Fruit fly (Drosophila melanogaster): Measurements from ENCODE around the gene RpS19a.
A peak's percentile ranks its signal among the peaks of the same experiment; 100 is the strongest.

The RpS19a gene

DNA sequence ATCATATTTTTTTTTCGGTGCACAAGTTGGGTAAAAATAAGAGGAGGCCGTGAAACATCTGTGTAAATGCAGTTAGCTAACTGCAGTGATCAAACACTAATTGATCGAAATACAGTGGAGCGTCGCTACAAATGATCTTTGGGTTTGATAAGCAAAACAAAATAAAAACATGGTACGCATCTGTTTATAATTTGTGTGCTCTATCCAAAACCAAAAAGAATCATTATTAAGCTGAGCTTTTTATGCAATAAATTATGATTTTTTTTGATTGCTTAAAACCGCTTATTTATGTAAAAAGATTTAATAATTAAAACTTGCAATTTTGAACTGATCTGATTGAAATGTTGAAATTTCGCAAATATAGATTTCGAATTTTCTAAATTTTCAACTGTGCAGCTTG, 32.6 kb downstream of the RpS19a start:
- TF ChIP-seq CG13123 (GFP tag; optimal IDR thresholded peaks at IDR 0.05) (no peak), dmrt99B (tag; optimal IDR thresholded peaks at IDR 0.05) (peak; percentile 52), CG3838 (GFP tag; optimal IDR thresholded peaks at IDR 0.05) (no peak), Abd-B (GFP tag; optimal IDR thresholded peaks at IDR 0.05) (no peak), CG14050 (GFP tag; IDR thresholded peaks at IDR 0.05) (no peak), MBD-R2 (GFP tag; IDR thresholded peaks at IDR 0.05) (no peak), Atf3 (GFP tag; optimal IDR thresholded peaks at IDR 0.05) (no peak), CG13296 (GFP tag; optimal IDR thresholded peaks at IDR 0.05) (no peak), wek (GFP tag; optimal IDR thresholded peaks at IDR 0.05) (no peak), Myb (GFP tag; optimal IDR thresholded peaks at IDR 0.05) (no peak), shn (GFP tag; optimal IDR thresholded peaks at IDR 0.05) (no peak), CG31441 (GFP tag; IDR thresholded peaks at IDR 0.05) (peak; percentile 21; the same call in 1 of the 2 replicates), CG8388 (GFP tag; optimal IDR thresholded peaks at IDR 0.05) (peak; percentile 2), slou (GFP tag; optimal IDR thresholded peaks at IDR 0.05) (no peak), ind (GFP tag; optimal IDR thresholded peaks at IDR 0.05) (no peak), CG17361 (GFP tag; IDR thresholded peaks at IDR 0.05) (peak; percentile 52; the same call in 2 of the 3 replicates), cas (GFP tag; IDR thresholded peaks at IDR 0.05) (no peak), CG17385 (GFP tag; optimal IDR thresholded peaks at IDR 0.05) (peak; percentile 18), grau (tag; optimal IDR thresholded peaks at IDR 0.05) (peak; percentile 69), CoRest (tag; optimal IDR thresholded peaks at IDR 0.05) (peak; percentile 17), CG2875 (GFP tag; optimal IDR thresholded peaks at IDR 0.05) (no peak), Sry-δ (GFP tag; optimal IDR thresholded peaks at IDR 0.05) (no peak), Sox102F (GFP tag; optimal IDR thresholded peaks at IDR 0.05) (peak; percentile 19), tna (GFP tag; IDR thresholded peaks at IDR 0.05; ENCODE audit: partially characterized antibody) (no peak), Six4 (GFP tag; optimal IDR thresholded peaks at IDR 0.05) (no peak), CG10565 (GFP tag; optimal IDR thresholded peaks at IDR 0.05) (no peak), Ravus (GFP tag; IDR thresholded peaks at IDR 0.05) (no peak), bcd (GFP tag; optimal IDR thresholded peaks at IDR 0.05) (no peak), tx (GFP tag; optimal IDR thresholded peaks at IDR 0.05) (no peak), twi (tag; optimal IDR thresholded peaks at IDR 0.05) (no peak), sna (GFP tag; IDR thresholded peaks at IDR 0.05; ENCODE audit: partially characterized antibody) (no peak), rib (GFP tag; IDR thresholded peaks at IDR 0.05) (no peak), dm (GFP tag; optimal IDR thresholded peaks at IDR 0.05) (no peak), bowl (GFP tag; IDR thresholded peaks at IDR 0.05) (no peak), phol (tag; optimal IDR thresholded peaks at IDR 0.05) (peak; percentile 29), az2 (GFP tag; optimal IDR thresholded peaks at IDR 0.05) (peak; percentile 13), CG12391 (tag; optimal IDR thresholded peaks at IDR 0.05) (peak; percentile 28), btn (GFP tag; optimal IDR thresholded peaks at IDR 0.05) (no peak), ken (GFP tag; IDR thresholded peaks at IDR 0.05) (no peak), CG2678 (tag; optimal IDR thresholded peaks at IDR 0.05) (peak; percentile 7), YL-1 (GFP tag; optimal IDR thresholded peaks at IDR 0.05) (no peak), CG15479 (GFP tag; optimal IDR thresholded peaks at IDR 0.05) (no peak), gfzf (GFP tag; optimal IDR thresholded peaks at IDR 0.05) (no peak), Atf-2 (GFP tag; optimal IDR thresholded peaks at IDR 0.05) (no peak), Asciz (GFP tag; optimal IDR thresholded peaks at IDR 0.05) (peak; percentile 10), CG4854 (GFP tag; optimal IDR thresholded peaks at IDR 0.05) (no peak), CG2116 (GFP tag; optimal IDR thresholded peaks at IDR 0.05) (no peak), zfh1 (GFP tag; IDR thresholded peaks at IDR 0.05) (peak; percentile 31; the same call in 1 of the 3 replicates), Sox100B (GFP tag; optimal IDR thresholded peaks at IDR 0.05) (peak; percentile 38), sd (tag; optimal IDR thresholded peaks at IDR 0.05) (no peak), Mrtf (GFP tag; IDR thresholded peaks at IDR 0.05) (no peak), PHDP (tag; optimal IDR thresholded peaks at IDR 0.05) (no peak)
